Worm (Caenorhabditis elegans) whole organism, early embryonic: ENCODE data around the gene gpx-5.

Experiments
- B0310.2 ChIP-seq: sonication (generic microtip); optimal IDR thresholded peaks from 2 replicates; lab custom pipeline; 2016; ENCODE audit warnings: mild to moderate bottlenecking, missing genetic modification characterization, missing compliant biosample characterization
- F13C5.2 ChIP-seq: sonication (generic microtip); optimal IDR thresholded peaks from 2 replicates; lab custom pipeline; 2017; ENCODE audit warnings: mild to moderate bottlenecking, missing genetic modification characterization, inconsistent platforms, missing compliant biosample characterization
- aly-1 ChIP-seq: sonication (generic microtip); optimal IDR thresholded peaks from 2 replicates; lab custom pipeline; 2016; ENCODE audit warnings: missing genetic modification characterization, missing compliant biosample characterization
- ama-1 ChIP-seq: fragments of 150-350 bp; optimal IDR thresholded peaks from 2 replicates; lab custom pipeline; 2014
- ceh-13 ChIP-seq: fragments of 200-800 bp; sonication (Bioruptor generic); optimal IDR thresholded peaks from 2 replicates; lab custom pipeline; 2018; ENCODE audit warnings: mild to moderate bottlenecking, missing genetic modification characterization, missing compliant biosample characterization
- ceh-36 ChIP-seq: sonication (generic microtip); optimal IDR thresholded peaks from 2 replicates; lab custom pipeline; 2016; ENCODE audit warnings: missing genetic modification characterization, inconsistent platforms, missing compliant biosample characterization
- ets-7 ChIP-seq: sonication (generic microtip); optimal IDR thresholded peaks from 2 replicates; lab custom pipeline; 2016; ENCODE audit warnings: missing genotype, missing genetic modification characterization, missing compliant biosample characterization
- flt-1 ChIP-seq: fragments of 200-800 bp; sonication (Bioruptor generic); IDR thresholded peaks from 2 replicates; pipeline ENCODE4 v1.3.6; 2022; ENCODE audit warnings: missing genetic modification characterization, missing compliant biosample characterization
- hmbx-1 ChIP-seq: sonication (generic microtip); optimal IDR thresholded peaks from 2 replicates; lab custom pipeline; 2016; ENCODE audit warnings: mild to moderate bottlenecking, missing genetic modification characterization, missing compliant biosample characterization
- hmg-4 ChIP-seq: fragments of 200-800 bp; sonication (Bioruptor generic); optimal IDR thresholded peaks from 2 replicates; lab custom pipeline; 2018; ENCODE audit warnings: mild to moderate bottlenecking, missing genetic modification characterization, missing compliant biosample characterization
- hnd-1 ChIP-seq: sonication (generic microtip); optimal IDR thresholded peaks from 2 replicates; lab custom pipeline; 2016; ENCODE audit warnings: missing genetic modification characterization, missing compliant biosample characterization
- pes-1 ChIP-seq: fragments of 200-800 bp; sonication (Bioruptor generic); IDR thresholded peaks from 2 replicates; pipeline ENCODE4 v1.3.6; 2022; ENCODE audit warnings: missing genetic modification reagents, missing genetic modification characterization, missing compliant biosample characterization
- scrt-1 ChIP-seq: fragments of 200-800 bp; sonication (Bioruptor generic); IDR thresholded peaks from 2 replicates; pipeline ENCODE4 v1.3.6; 2022; ENCODE audit warnings: missing genetic modification characterization, missing compliant biosample characterization
- sea-1 ChIP-seq: fragments of 200-800 bp; sonication (Bioruptor generic); conservative IDR thresholded peaks from 2 replicates; pipeline ENCODE4 v1.3.6; 2022; ENCODE audit warnings: missing genetic modification characterization, missing compliant biosample characterization
- tbx-11 ChIP-seq: fragments of 200-800 bp; sonication (Bioruptor generic); IDR thresholded peaks from 2 replicates; pipeline ENCODE4 v1.3.6; 2022; ENCODE audit warnings: missing genetic modification characterization, missing compliant biosample characterization
- tbx-37 ChIP-seq: fragments of 200-800 bp; sonication (Bioruptor generic); conservative IDR thresholded peaks from 2 replicates; pipeline ENCODE4 v1.3.6; 2022; ENCODE audit warnings: missing genetic modification reagents, missing genetic modification characterization, missing compliant biosample characterization
- tra-4 ChIP-seq: sonication (generic microtip); optimal IDR thresholded peaks from 2 replicates; lab custom pipeline; 2017; ENCODE audit warnings: missing genetic modification characterization, missing compliant biosample characterization

The gpx-5 gene

DNA sequence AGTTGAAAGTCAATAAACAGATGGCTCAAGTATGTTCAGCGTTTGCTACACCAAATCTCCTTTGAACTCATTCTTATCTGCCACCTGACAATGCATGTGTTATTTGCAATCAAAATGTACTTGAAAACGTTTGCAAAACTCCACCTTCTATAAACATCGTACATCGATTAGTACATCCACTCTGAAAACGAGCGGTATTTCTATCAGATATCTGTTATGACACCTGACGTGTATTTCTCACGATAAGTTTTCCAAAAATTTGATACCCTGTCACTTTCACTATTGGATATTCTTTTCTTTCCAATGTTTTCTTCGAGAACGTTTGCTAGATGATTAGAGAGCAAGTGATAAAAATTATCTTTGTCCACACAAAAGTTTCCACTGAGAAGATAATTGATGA, 40.1 kb upstream of the gpx-5 start:
- TF ChIP-seq hnd-1 (tag; lab: Kevin White, UChicago) = no peak
- no peak for TF ChIP-seq scrt-1 (GFP tag; lab: Robert Waterston, UW)
- TF ChIP-seq tbx-11 (GFP tag; lab: Robert Waterston, UW) = no peak
- no peak for TF ChIP-seq ceh-13
- TF ChIP-seq hmg-4 (GFP tag; lab: Kevin White, UChicago) = no peak
- TF ChIP-seq B0310.2 (tag; lab: Kevin White, UChicago) = no peak

DNA sequence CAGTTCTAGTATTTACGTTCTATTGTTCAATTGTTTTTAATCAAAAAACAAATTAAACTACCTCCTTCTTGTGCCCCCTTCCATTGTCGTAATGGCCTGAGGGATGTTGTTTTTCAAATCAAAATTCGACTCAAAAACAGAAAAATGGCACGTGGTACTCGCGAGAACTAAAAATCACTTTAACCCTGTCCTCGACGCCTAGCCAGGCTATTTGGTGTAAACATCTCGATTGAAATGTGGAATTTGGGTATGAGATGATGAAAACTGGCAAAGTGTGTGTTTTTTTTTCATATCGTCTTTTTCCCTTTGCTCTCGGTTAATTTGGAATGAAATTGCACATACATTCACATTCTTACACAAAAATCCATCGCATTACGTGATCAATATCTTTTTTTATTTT, 37.8 kb upstream of the gpx-5 start:
- no peak for TF ChIP-seq ets-7 (tag; lab: Kevin White, UChicago)
- TF ChIP-seq scrt-1 (GFP tag; lab: Robert Waterston, UW) = no peak
- TF ChIP-seq ceh-36 (tag; lab: Kevin White, UChicago) = no peak
- no peak for TF ChIP-seq B0310.2 (tag; lab: Kevin White, UChicago)
- TF ChIP-seq ceh-13 = no peak
- no peak for TF ChIP-seq sea-1 (GFP tag; lab: Robert Waterston, UW)
- no peak for TF ChIP-seq ama-1 (lab: Kevin White, UChicago)
- no peak for TF ChIP-seq F13C5.2
- no peak for TF ChIP-seq tbx-11 (GFP tag; lab: Robert Waterston, UW)
- no peak for TF ChIP-seq flt-1
- no peak for TF ChIP-seq hmg-4 (GFP tag; lab: Kevin White, UChicago)
- no peak for TF ChIP-seq aly-1 (tag; lab: Kevin White, UChicago)
- no peak for TF ChIP-seq tbx-37 (GFP tag; lab: Robert Waterston, UW)
- no peak for TF ChIP-seq pes-1 (GFP tag; lab: Robert Waterston, UW)
- no peak for TF ChIP-seq tra-4 (tag; lab: Kevin White, UChicago)
- no peak for TF ChIP-seq hmbx-1 (tag; lab: Kevin White, UChicago)

DNA sequence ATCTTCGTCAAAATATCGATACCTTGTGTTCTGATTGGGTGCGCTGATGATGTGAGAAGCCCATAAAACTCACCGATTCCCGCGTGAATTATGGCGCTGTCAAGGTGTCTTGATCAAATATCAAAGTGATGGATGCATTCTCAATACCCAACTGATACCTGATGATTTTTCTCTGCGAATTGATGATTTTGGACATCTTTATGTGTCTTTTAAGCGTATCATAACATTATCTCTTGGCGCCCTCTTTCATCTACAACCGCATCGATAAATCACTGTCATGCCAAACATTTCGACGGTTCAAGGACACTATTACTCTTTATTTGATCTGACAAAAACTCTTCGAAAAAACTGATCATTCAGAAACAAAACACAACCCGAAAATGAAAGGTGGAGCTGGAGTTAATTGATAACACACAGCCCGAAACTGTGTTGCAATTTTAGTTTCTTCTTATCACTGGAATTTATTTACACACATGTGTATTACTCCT, 37.2 kb upstream of the gpx-5 start:
- no peak for TF ChIP-seq hnd-1 (tag; lab: Kevin White, UChicago)
- TF ChIP-seq pes-1 (GFP tag; lab: Robert Waterston, UW) = no peak
- TF ChIP-seq F13C5.2 = no peak
- TF ChIP-seq scrt-1 (GFP tag; lab: Robert Waterston, UW) = no peak
- TF ChIP-seq sea-1 (GFP tag; lab: Robert Waterston, UW) = no peak
- TF ChIP-seq ama-1 (lab: Kevin White, UChicago) = no peak
- no peak for TF ChIP-seq hmbx-1 (tag; lab: Kevin White, UChicago)
- TF ChIP-seq aly-1 (tag; lab: Kevin White, UChicago) = no peak

ce11 chrX:9548011-9548795, 36.3 kb upstream of the gpx-5 start:
- no peak for TF ChIP-seq aly-1 (tag; lab: Kevin White, UChicago)
- TF ChIP-seq flt-1 = no peak
- TF ChIP-seq hmg-4 (GFP tag; lab: Kevin White, UChicago) = no peak
- TF ChIP-seq tra-4 (tag; lab: Kevin White, UChicago) = no peak

- no peak for TF ChIP-seq B0310.2 (tag; lab: Kevin White, UChicago)
- TF ChIP-seq ceh-13 = no peak
- no peak for TF ChIP-seq tbx-11 (GFP tag; lab: Robert Waterston, UW)
- no peak for TF ChIP-seq ceh-36 (tag; lab: Kevin White, UChicago)
- no peak for TF ChIP-seq scrt-1 (GFP tag; lab: Robert Waterston, UW)
- TF ChIP-seq hmbx-1 (tag; lab: Kevin White, UChicago) = no peak
- no peak for TF ChIP-seq ets-7 (tag; lab: Kevin White, UChicago)
- no peak for TF ChIP-seq F13C5.2
- no peak for TF ChIP-seq tra-4 (tag; lab: Kevin White, UChicago)
- TF ChIP-seq hnd-1 (tag; lab: Kevin White, UChicago) = no peak
- no peak for TF ChIP-seq aly-1 (tag; lab: Kevin White, UChicago)
- TF ChIP-seq sea-1 (GFP tag; lab: Robert Waterston, UW) = no peak
- TF ChIP-seq flt-1 = no peak
- TF ChIP-seq pes-1 (GFP tag; lab: Robert Waterston, UW) = no peak
- TF ChIP-seq ama-1 (lab: Kevin White, UChicago) = no peak
- TF ChIP-seq tbx-37 (GFP tag; lab: Robert Waterston, UW) = no peak
- TF ChIP-seq hmg-4 (GFP tag; lab: Kevin White, UChicago) = no peak
These were observed 35.6 kb upstream of the gpx-5 start for ce11 chrX:9548890-9549289.

- TF ChIP-seq ama-1 (lab: Kevin White, UChicago) (no peak), hmg-4 (GFP tag; lab: Kevin White, UChicago) (no peak), ets-7 (tag; lab: Kevin White, UChicago) (no peak), scrt-1 (GFP tag; lab: Robert Waterston, UW) (no peak), flt-1 (no peak), ceh-13 (no peak), aly-1 (tag; lab: Kevin White, UChicago) (no peak), B0310.2 (tag; lab: Kevin White, UChicago) (no peak), tbx-37 (GFP tag; lab: Robert Waterston, UW) (no peak)
These were observed 34.7 kb upstream of the gpx-5 start for ce11 chrX:9549657-9550369.

ce11 chrX:9550519-9550918, 33.9 kb upstream of the gpx-5 start:
- TF ChIP-seq hnd-1 (tag; lab: Kevin White, UChicago) (no peak), F13C5.2 (no peak), tbx-11 (GFP tag; lab: Robert Waterston, UW) (no peak), ets-7 (tag; lab: Kevin White, UChicago) (no peak)
